Worm (Caenorhabditis elegans) whole organism, mixed stage, embryonic: ENCODE results near the gene nhr-136.

ENCODE experiments used
- blmp-1 ChIP-seq: fragments of 150-350 bp; optimal IDR thresholded peaks from 2 replicates; lab custom pipeline; 2014; ENCODE audit warnings: missing biosample characterization, missing genetic modification characterization
- lin-13 ChIP-seq: fragments of 150-350 bp; optimal IDR thresholded peaks from 2 replicates; lab custom pipeline; 2014; ENCODE audit warnings: missing biosample characterization, missing genetic modification characterization
- mep-1 ChIP-seq: fragments of 150-350 bp; optimal IDR thresholded peaks from 2 replicates; lab custom pipeline; 2017; ENCODE audit warnings: missing biosample characterization, missing genetic modification reagents, missing genetic modification characterization, inconsistent platforms
- nhr-12 ChIP-seq: fragments of 150-350 bp; optimal IDR thresholded peaks from 2 replicates; lab custom pipeline; 2014; ENCODE audit warnings: missing biosample characterization, missing genetic modification characterization
- nhr-28 ChIP-seq: fragments of 150-350 bp; optimal IDR thresholded peaks from 2 replicates; lab custom pipeline; 2014; ENCODE audit warnings: missing biosample characterization, missing genetic modification characterization
- pha-4 ChIP-seq: fragments of 150-350 bp; optimal IDR thresholded peaks from 2 replicates; lab custom pipeline; 2018; ENCODE audit warnings: missing biosample characterization, missing genetic modification reagents, missing genetic modification characterization
- unc-62 ChIP-seq: fragments of 150-350 bp; optimal IDR thresholded peaks from 2 replicates; lab custom pipeline; 2014; ENCODE audit warnings: missing biosample characterization, missing genetic modification reagents, missing genetic modification characterization
- ztf-11 ChIP-seq: fragments of 150-350 bp; optimal IDR thresholded peaks from 2 replicates; lab custom pipeline; 2014; ENCODE audit warnings: missing biosample characterization, missing genetic modification characterization

DNA sequence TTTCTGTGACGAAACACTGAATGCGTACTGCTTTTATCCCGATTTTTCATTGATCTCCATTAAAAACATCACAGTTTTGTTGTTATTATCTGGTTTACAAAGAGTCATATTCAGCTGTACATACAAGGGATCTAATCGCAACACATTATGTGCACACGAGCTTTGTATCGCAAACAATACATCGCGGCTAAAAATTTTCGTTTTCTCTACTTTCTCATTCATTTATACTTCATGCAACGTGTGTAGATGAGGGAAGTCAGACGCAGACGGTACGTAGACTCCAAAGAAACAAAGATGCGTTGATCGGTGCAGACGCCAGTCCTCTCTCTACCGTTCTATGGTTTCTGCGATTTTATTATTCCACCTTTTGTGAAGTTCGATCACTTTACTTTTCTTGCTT lies at the start of gene nhr-136:
- TF ChIP-seq pha-4 (tag; lab: Kevin White, UChicago): no peak
- TF ChIP-seq nhr-12 (tag; lab: Kevin White, UChicago): no peak
- no peak for TF ChIP-seq unc-62 (GFP tag; lab: Kevin White, UChicago)
- TF ChIP-seq blmp-1 (tag; lab: Kevin White, UChicago): no peak
- TF ChIP-seq mep-1 (tag; lab: Kevin White, UChicago): no peak
- TF ChIP-seq lin-13 (tag; lab: Kevin White, UChicago): no peak
- TF ChIP-seq ztf-11 (tag; lab: Kevin White, UChicago): no peak
- no peak for TF ChIP-seq nhr-28
